Fruit fly (Drosophila melanogaster) whole organism, pupa: ENCODE results near the gene CG31301.

Experiments
- CG12605 ChIP-seq: fragments of 200-800 bp; sonication (Bioruptor generic); IDR thresholded peaks from 2 replicates; pipeline ENCODE4 v1.3.6; 2022; ENCODE audit warnings: missing biosample characterization, missing genetic modification characterization
- CG34367 ChIP-seq: fragments of 200-800 bp; sonication (Bioruptor generic); optimal IDR thresholded peaks from 2 replicates; lab custom pipeline; 2018; ENCODE audit warnings: missing biosample characterization, mild to moderate bottlenecking, missing genetic modification characterization
- Ets98B ChIP-seq: fragments of 200-800 bp; sonication (Bioruptor generic); IDR thresholded peaks from 2 replicates; pipeline ENCODE4 v1.3.6; 2022; ENCODE audit warnings: missing biosample characterization, missing genetic modification characterization
- Pif1A ChIP-seq: fragments of 200-800 bp; sonication (Bioruptor generic); optimal IDR thresholded peaks from 3 replicates; lab custom pipeline; 2016; ENCODE audit warnings: missing biosample characterization, missing genetic modification characterization
- fd96Ca ChIP-seq: fragments of 200-800 bp; sonication (Bioruptor generic); IDR thresholded peaks from 3 replicates; pipeline ENCODE4 v1.3.6; 2022; ENCODE audit warnings: missing biosample characterization, missing genetic modification characterization

- TF ChIP-seq CG34367 (tag; lab: Kevin White, UChicago) (no peak), fd96Ca (GFP tag; lab: Robert Waterston, UW) (no peak), CG12605 (GFP tag; lab: Robert Waterston, UW) (no peak), Pif1A (no peak), Ets98B (no peak)
Measured at dm6 chr3R:15313836-15314235, 32.2 kb upstream of the CG31301 start.
